Fruit fly (Drosophila melanogaster): ENCODE results near the gene CG9098.
A peak's percentile ranks its signal among the peaks of the same experiment; 100 is the strongest.

Gene CG9098

DNA sequence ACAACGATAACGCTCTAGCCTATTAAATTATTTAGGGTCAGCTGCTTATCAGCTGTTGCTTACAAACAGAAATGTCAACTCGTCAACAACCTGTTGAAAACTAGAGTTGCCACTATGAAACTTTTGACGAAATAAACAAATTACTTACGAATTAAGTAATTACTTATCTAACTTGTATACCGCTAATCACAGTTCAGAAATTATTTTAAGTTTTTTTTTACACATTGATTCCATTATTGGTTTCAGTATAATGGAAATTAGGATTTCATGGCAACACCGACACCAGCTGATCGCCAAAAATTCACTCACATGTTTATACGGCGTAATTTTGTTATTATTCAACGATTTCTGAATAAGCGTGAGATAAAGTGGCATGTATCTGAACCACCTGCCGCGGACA lies 25.7 kb upstream of the CG9098 start, which contains the start of the genes CG9117 and CG31643 (continued):
- TF ChIP-seq nmo (GFP tag; optimal IDR thresholded peaks at IDR 0.05) = peak; percentile 69
- no peak for TF ChIP-seq yki (optimal IDR thresholded peaks at IDR 0.05)
- no peak for TF ChIP-seq Nf-YA (GFP tag; IDR thresholded peaks at IDR 0.05)
- TF ChIP-seq CG7372 (GFP tag; IDR thresholded peaks at IDR 0.05) = no peak
- TF ChIP-seq HmgD (GFP tag; optimal IDR thresholded peaks at IDR 0.05) = no peak
- TF ChIP-seq CG2712 (tag; optimal IDR thresholded peaks at IDR 0.05) = peak; percentile 57
- TF ChIP-seq hb (GFP tag; IDR thresholded peaks at IDR 0.05; ENCODE audit: partially characterized antibody) = no peak
- no peak for TF ChIP-seq BtbVII (GFP tag; optimal IDR thresholded peaks at IDR 0.05)
- no peak for TF ChIP-seq CG2875 (GFP tag; optimal IDR thresholded peaks at IDR 0.05)
- TF ChIP-seq CG12299 (tag; optimal IDR thresholded peaks at IDR 0.05) = peak; percentile 31
- peak; percentile 70 for TF ChIP-seq CG30403 (GFP tag; optimal IDR thresholded peaks at IDR 0.05)
- TF ChIP-seq CG1647 (GFP tag; optimal IDR thresholded peaks at IDR 0.05) = no peak
- no peak for TF ChIP-seq Hey (tag; optimal IDR thresholded peaks at IDR 0.05)
- TF ChIP-seq h (optimal IDR thresholded peaks at IDR 0.05) = no peak
- no peak for TF ChIP-seq CG15073 (GFP tag; optimal IDR thresholded peaks at IDR 0.05)
- no peak for TF ChIP-seq CG7963 (GFP tag; IDR thresholded peaks at IDR 0.05; ENCODE audit: partially characterized antibody)
- TF ChIP-seq trem (tag; optimal IDR thresholded peaks at IDR 0.05) = peak; percentile 99
- TF ChIP-seq Scr (GFP tag; IDR thresholded peaks at IDR 0.05; ENCODE audit: partially characterized antibody) = peak; percentile 21; the same call in 1 of the 2 replicates
- TF ChIP-seq CG3995 (GFP tag; optimal IDR thresholded peaks at IDR 0.05) = no peak
- no peak for TF ChIP-seq wor (GFP tag; IDR thresholded peaks at IDR 0.05)
- TF ChIP-seq Oaz (GFP tag; IDR thresholded peaks at IDR 0.05) = no peak
- no peak for TF ChIP-seq ERR (GFP tag; optimal IDR thresholded peaks at IDR 0.05)
- TF ChIP-seq gt (GFP tag; IDR thresholded peaks at IDR 0.05) = no peak
- 0 out of 3 replicates have a peak, but pooled peaks have one; percentile 31 for TF ChIP-seq ci (GFP tag; IDR thresholded peaks at IDR 0.05)
- peak; percentile 10 for TF ChIP-seq Dek (tag; optimal IDR thresholded peaks at IDR 0.05)
- TF ChIP-seq Atf-2 (GFP tag; optimal IDR thresholded peaks at IDR 0.05) = peak; percentile 2
- no peak for TF ChIP-seq CG10543 (GFP tag; optimal IDR thresholded peaks at IDR 0.05)
- peak; percentile 61 for TF ChIP-seq nerfin-1 (tag; optimal IDR thresholded peaks at IDR 0.05)
- TF ChIP-seq CG32772 (GFP tag; IDR thresholded peaks at IDR 0.05) = no peak
- peak; percentile 42 for TF ChIP-seq Myb (GFP tag; optimal IDR thresholded peaks at IDR 0.05)
- no peak for TF ChIP-seq Hr39 (optimal IDR thresholded peaks at IDR 0.05)
- no peak for TF ChIP-seq Neu2 (GFP tag; optimal IDR thresholded peaks at IDR 0.05; ENCODE audit: borderline replicate concordance)
- TF ChIP-seq CG16815 (GFP tag; optimal IDR thresholded peaks at IDR 0.05) = no peak
- peak; percentile 71 to 83 for TF ChIP-seq Pdp1 (GFP tag; optimal IDR thresholded peaks at IDR 0.05)
- TF ChIP-seq B-H1 (GFP tag; IDR thresholded peaks at IDR 0.05) = no peak
- TF ChIP-seq dm (GFP tag; optimal IDR thresholded peaks at IDR 0.05) = peak; percentile 71
- no peak for TF ChIP-seq Ptx1 (GFP tag; IDR thresholded peaks at IDR 0.05)
- TF ChIP-seq chm (GFP tag; IDR thresholded peaks at IDR 0.05) = no peak
- TF ChIP-seq Lpt (GFP tag; optimal IDR thresholded peaks at IDR 0.05) = no peak
- TF ChIP-seq ac (GFP tag; optimal IDR thresholded peaks at IDR 0.05) = no peak
- TF ChIP-seq cad (GFP tag; optimal IDR thresholded peaks at IDR 0.05) = no peak
- TF ChIP-seq al (GFP tag; IDR thresholded peaks at IDR 0.05) = 0 out of 2 replicates have a peak, but pooled peaks have one; percentile 4
- no peak for TF ChIP-seq CG10274 (GFP tag; optimal IDR thresholded peaks at IDR 0.05)
- TF ChIP-seq CG7357 (GFP tag; IDR thresholded peaks at IDR 0.05) = no peak
- no peak for TF ChIP-seq mld (GFP tag; IDR thresholded peaks at IDR 0.05; ENCODE audit: partially characterized antibody)
- TF ChIP-seq CG6765 (GFP tag; optimal IDR thresholded peaks at IDR 0.05) = no peak
- no peak for TF ChIP-seq crol (GFP tag; IDR thresholded peaks at IDR 0.05)
- peak; percentile 28 for TF ChIP-seq ewg (GFP tag; optimal IDR thresholded peaks at IDR 0.05)
- TF ChIP-seq CG43689 (GFP tag; IDR thresholded peaks at IDR 0.05) = no peak
- no peak for TF ChIP-seq Dfd (GFP tag; optimal IDR thresholded peaks at IDR 0.05)
- no peak for TF ChIP-seq toy (GFP tag; IDR thresholded peaks at IDR 0.05)
- no peak for TF ChIP-seq Usf (GFP tag; optimal IDR thresholded peaks at IDR 0.05)
- TF ChIP-seq Doc3 (GFP tag; IDR thresholded peaks at IDR 0.05; ENCODE audit: partially characterized antibody) = peak; percentile 31; the same call in 1 of the 3 replicates

All from whole organism, embryonic.